Fruit fly (Drosophila melanogaster) whole organism, prepupa: Measurements from ENCODE around the gene Nlg2.

ENCODE experiments used
- Blimp-1 ChIP-seq: fragments of 200-800 bp; sonication (Bioruptor generic); optimal IDR thresholded peaks from 3 replicates; lab custom pipeline; 2017; ENCODE audit warnings: missing biosample characterization, missing genetic modification characterization, mild to moderate bottlenecking, moderate library complexity, missing genetic modification reagents
- CG10631 ChIP-seq: fragments of 200-800 bp; sonication (Bioruptor generic); optimal IDR thresholded peaks from 2 replicates; lab custom pipeline; 2016; ENCODE audit warnings: missing biosample characterization, missing genetic modification characterization
- CG10669 ChIP-seq: fragments of 200-800 bp; sonication (Bioruptor generic); optimal IDR thresholded peaks from 3 replicates; lab custom pipeline; 2018; ENCODE audit warnings: missing biosample characterization, mild to moderate bottlenecking, missing genetic modification characterization, moderate library complexity
- CG15336 ChIP-seq: fragments of 200-800 bp; sonication (Bioruptor generic); IDR thresholded peaks from 2 replicates; pipeline ENCODE4 v1.3.6; 2022; ENCODE audit warnings: missing biosample characterization, missing genetic modification characterization
- CG32006 ChIP-seq: fragments of 200-800 bp; sonication (Bioruptor generic); optimal IDR thresholded peaks from 3 replicates; lab custom pipeline; 2017; ENCODE audit warnings: missing biosample characterization, mild to moderate bottlenecking, missing genetic modification characterization
- CG7368 ChIP-seq: fragments of 200-800 bp; sonication (Bioruptor generic); optimal IDR thresholded peaks from 3 replicates; lab custom pipeline; 2016; ENCODE audit warnings: missing biosample characterization, missing genetic modification characterization
- Ets21C ChIP-seq: fragments of 200-800 bp; sonication (Bioruptor generic); optimal IDR thresholded peaks from 3 replicates; lab custom pipeline; 2016; ENCODE audit warnings: missing biosample characterization, missing genetic modification characterization
- Lpt ChIP-seq: fragments of 200-800 bp; sonication (Bioruptor generic); optimal IDR thresholded peaks from 3 replicates; lab custom pipeline; 2016; ENCODE audit warnings: missing biosample characterization, missing genetic modification characterization
- OdsH ChIP-seq: fragments of 200-800 bp; sonication (Bioruptor generic); optimal IDR thresholded peaks from 3 replicates; lab custom pipeline; 2016; ENCODE audit warnings: missing biosample characterization, missing genetic modification characterization
- Smox ChIP-seq: fragments of 200-800 bp; sonication (Bioruptor generic); optimal IDR thresholded peaks from 3 replicates; lab custom pipeline; 2016; ENCODE audit warnings: missing biosample characterization, missing genetic modification characterization

dm6 chr2L:6939698-6940097 lies 65.0 kb downstream of the Nlg2 start:
- TF ChIP-seq Ets21C (GFP tag; lab: Kevin White, UChicago) (no peak), CG15336 (no peak), CG32006 (GFP tag; lab: Kevin White, UChicago) (no peak), Smox (no peak), CG7368 (GFP tag; lab: Kevin White, UChicago) (no peak), Lpt (GFP tag; lab: Kevin White, UChicago) (no peak), CG10631 (no peak), Blimp-1 (no peak), OdsH (no peak), CG10669 (GFP tag; lab: Kevin White, UChicago) (no peak)
